Worm (Caenorhabditis elegans): ENCODE measurements around the gene F13A7.12.

ce11 chrV:16407663-16408062 is 11.8 kb downstream of the F13A7.12 start, which contains the start of gene F26D2.3:
- TF ChIP-seq skn-1 (tag; optimal IDR thresholded peaks at IDR 0.05): no peak
- no peak for TF ChIP-seq mab-9 (GFP tag; IDR thresholded peaks at IDR 0.05)

Measured in whole organism, L1 larva.